Worm (Caenorhabditis elegans) whole organism, L2 larva: ENCODE measurements around the gene srh-138.

Experiments used
- C34F6.9 ChIP-seq: fragments of 150-350 bp; optimal IDR thresholded peaks from 2 replicates; lab custom pipeline; 2014; ENCODE audit warnings: missing biosample characterization, missing genetic modification characterization
- F13H6.1 ChIP-seq: sonication (generic microtip); optimal IDR thresholded peaks from 2 replicates; lab custom pipeline; 2016; ENCODE audit warnings: missing genetic modification characterization, missing compliant biosample characterization
- R02D3.7 ChIP-seq: fragments of 150-350 bp; optimal IDR thresholded peaks from 2 replicates; lab custom pipeline; 2014; ENCODE audit warnings: missing biosample characterization, missing genetic modification characterization
- ZK546.5 ChIP-seq: sonication (generic microtip); optimal IDR thresholded peaks from 2 replicates; lab custom pipeline; 2017; ENCODE audit warnings: missing biosample characterization, missing genetic modification characterization
- aly-2 ChIP-seq: fragments of 150-350 bp; optimal IDR thresholded peaks from 2 replicates; lab custom pipeline; 2014; ENCODE audit warnings: missing biosample characterization, missing genetic modification characterization
- ama-1 ChIP-seq: fragments of 150-350 bp; optimal IDR thresholded peaks from 2 replicates; lab custom pipeline; 2018; ENCODE audit warnings: inconsistent platforms
- blmp-1 ChIP-seq: sonication (generic microtip); optimal IDR thresholded peaks from 2 replicates; lab custom pipeline; 2017; ENCODE audit warnings: missing genetic modification characterization, mild to moderate bottlenecking, missing compliant biosample characterization, antibody characterized with exemption, moderate library complexity; ENCODE audit not compliant: insufficient read depth
- ceh-16 ChIP-seq: fragments of 150-350 bp; optimal IDR thresholded peaks from 2 replicates; lab custom pipeline; 2014; ENCODE audit warnings: missing biosample characterization, missing genetic modification characterization
- ceh-82 ChIP-seq: fragments of 150-350 bp; optimal IDR thresholded peaks from 2 replicates; lab custom pipeline; 2014; ENCODE audit warnings: missing biosample characterization, missing genetic modification characterization
- crh-2 ChIP-seq: sonication (generic microtip); optimal IDR thresholded peaks from 2 replicates; lab custom pipeline; 2017; ENCODE audit warnings: missing biosample characterization, missing genetic modification characterization
- dmd-4 ChIP-seq: sonication (generic microtip); optimal IDR thresholded peaks from 2 replicates; lab custom pipeline; 2017; ENCODE audit warnings: missing biosample characterization, missing genetic modification characterization
- egl-27 ChIP-seq: sonication (generic microtip); optimal IDR thresholded peaks from 3 replicates; lab custom pipeline; 2017; ENCODE audit warnings: missing biosample characterization, missing genetic modification reagents, missing genetic modification characterization
- elt-1 ChIP-seq: fragments of 150-350 bp; optimal IDR thresholded peaks from 2 replicates; lab custom pipeline; 2014; ENCODE audit warnings: missing biosample characterization, missing genetic modification characterization
- elt-3 ChIP-seq: sonication (generic microtip); optimal IDR thresholded peaks from 2 replicates; lab custom pipeline; 2017; ENCODE audit warnings: missing biosample characterization, missing genetic modification characterization
- fos-1 ChIP-seq: fragments of 150-350 bp; optimal IDR thresholded peaks from 2 replicates; lab custom pipeline; 2014; ENCODE audit warnings: missing biosample characterization, missing genetic modification characterization
- gmeb-1 ChIP-seq: fragments of 150-350 bp; optimal IDR thresholded peaks from 2 replicates; lab custom pipeline; 2014; ENCODE audit warnings: missing biosample characterization, missing genetic modification characterization
- lin-11 ChIP-seq: fragments of 150-350 bp; sonication (generic microtip); optimal IDR thresholded peaks from 2 replicates; lab custom pipeline; 2014; ENCODE audit warnings: missing biosample characterization, missing genetic modification characterization, inconsistent platforms, mixed read lengths
- lin-13 ChIP-seq: fragments of 150-350 bp; optimal IDR thresholded peaks from 2 replicates; lab custom pipeline; 2014; ENCODE audit warnings: missing biosample characterization, missing genetic modification reagents, missing genetic modification characterization
- lsy-2 ChIP-seq, 2 experiments: fragments of 150-350 bp in 1 of 2; sonication (generic microtip) in 1 of 2; optimal IDR thresholded peaks; 2 replicates each; lab custom pipeline; 2014 to 2017; ENCODE audit warnings: missing biosample characterization in 2 of 2, missing genetic modification characterization in 2 of 2
- mab-5 ChIP-seq: fragments of 150-350 bp; optimal IDR thresholded peaks from 2 replicates; lab custom pipeline; 2014; ENCODE audit warnings: missing biosample characterization, missing genetic modification characterization
- mbf-1 ChIP-seq: sonication (generic microtip); optimal IDR thresholded peaks from 2 replicates; lab custom pipeline; 2017; ENCODE audit warnings: missing biosample characterization, missing genetic modification characterization
- mdl-1 ChIP-seq, 2 experiments: fragments of 150-350 bp in 1 of 2; sonication (generic microtip) in 1 of 2; optimal IDR thresholded peaks; 2 replicates each; lab custom pipeline; 2017; ENCODE audit warnings: missing biosample characterization in 2 of 2, missing genetic modification characterization in 2 of 2
- nhr-10 ChIP-seq: sonication (generic microtip); optimal IDR thresholded peaks from 2 replicates; lab custom pipeline; 2017; ENCODE audit warnings: missing biosample characterization, missing genetic modification characterization
- nhr-11 ChIP-seq: fragments of 150-350 bp; optimal IDR thresholded peaks from 2 replicates; lab custom pipeline; 2014; ENCODE audit warnings: missing biosample characterization, missing genetic modification characterization
- nhr-129 ChIP-seq: fragments of 150-350 bp; optimal IDR thresholded peaks from 2 replicates; lab custom pipeline; 2014; ENCODE audit warnings: missing biosample characterization, missing genetic modification characterization
- nhr-21 ChIP-seq: fragments of 150-350 bp; optimal IDR thresholded peaks from 2 replicates; lab custom pipeline; 2014; ENCODE audit warnings: missing biosample characterization, missing genetic modification characterization
- nhr-23 ChIP-seq: fragments of 150-350 bp; optimal IDR thresholded peaks from 2 replicates; lab custom pipeline; 2014; ENCODE audit warnings: missing biosample characterization, missing genetic modification reagents, missing genetic modification characterization
- nhr-6 ChIP-seq: fragments of 150-350 bp; optimal IDR thresholded peaks from 2 replicates; lab custom pipeline; 2014; ENCODE audit warnings: missing biosample characterization, missing genetic modification characterization
- sem-4 ChIP-seq: fragments of 150-350 bp; optimal IDR thresholded peaks from 2 replicates; lab custom pipeline; 2014; ENCODE audit warnings: missing biosample characterization, missing genetic modification reagents, missing genetic modification characterization
- skn-1 ChIP-seq: sonication (generic microtip); optimal IDR thresholded peaks from 2 replicates; lab custom pipeline; 2017; ENCODE audit warnings: missing biosample characterization, missing genetic modification characterization
- sma-9 ChIP-seq, 2 experiments: fragments of 150-350 bp in 1 of 2; sonication (generic microtip) in 1 of 2; optimal IDR thresholded peaks; 2 replicates each; lab custom pipeline; 2014 to 2016; ENCODE audit warnings: missing genetic modification characterization in 2 of 2, mild to moderate bottlenecking in 1 of 2, missing biosample characterization in 1 of 2, missing compliant biosample characterization in 1 of 2, missing genetic modification reagents in 1 of 2, moderate library complexity in 1 of 2
- snpc-4 ChIP-seq: fragments of 150-350 bp; optimal IDR thresholded peaks from 2 replicates; lab custom pipeline; 2014; ENCODE audit warnings: missing biosample characterization, missing genetic modification characterization
- unc-39 ChIP-seq: fragments of 150-350 bp; optimal IDR thresholded peaks from 2 replicates; lab custom pipeline; 2014; ENCODE audit warnings: missing biosample characterization, missing genetic modification characterization
- unc-55 ChIP-seq: fragments of 150-350 bp; sonication (generic microtip); optimal IDR thresholded peaks from 3 replicates; lab custom pipeline; 2014; ENCODE audit warnings: missing biosample characterization, missing genetic modification reagents, missing genetic modification characterization
- unc-62 ChIP-seq: fragments of 150-350 bp; optimal IDR thresholded peaks from 2 replicates; lab custom pipeline; 2014; ENCODE audit warnings: missing biosample characterization, missing genetic modification reagents, missing genetic modification characterization
- zag-1 ChIP-seq: fragments of 150-350 bp; optimal IDR thresholded peaks from 2 replicates; lab custom pipeline; 2014; ENCODE audit warnings: missing biosample characterization, missing genetic modification characterization
- ztf-1 ChIP-seq: fragments of 200-800 bp; sonication (Bioruptor generic); conservative IDR thresholded peaks from 2 replicates; pipeline ENCODE4 v1.3.6; 2022; ENCODE audit warnings: missing genetic modification characterization, missing compliant biosample characterization
- ztf-11 ChIP-seq: sonication (generic microtip); optimal IDR thresholded peaks from 2 replicates; lab custom pipeline; 2017; ENCODE audit warnings: missing biosample characterization, missing genetic modification characterization
- ztf-4 ChIP-seq: fragments of 150-350 bp; optimal IDR thresholded peaks from 2 replicates; lab custom pipeline; 2014; ENCODE audit warnings: missing biosample characterization, missing genetic modification characterization

srh-138 gene

ce11 chrV:16503164-16503563 is 32.3 kb upstream of the srh-138 start, which contains the start of gene F36D3.14:
Gene F36D3.14 (minus strand): TSS chrV:16503264.
- TF ChIP-seq nhr-11 (no peak), gmeb-1 (no peak), skn-1 (tag; lab: Kevin White, UChicago) (no peak), lin-13 (GFP tag; lab: Kevin White, UChicago) (no peak), R02D3.7 (no peak), mdl-1 (tag; optimal IDR thresholded peaks at IDR 0.05; lab: Kevin White, UChicago) (no peak), zag-1 (tag; lab: Kevin White, UChicago) (no peak), mbf-1 (no peak), lsy-2 (tag; optimal IDR thresholded peaks at IDR 0.05; lab: Kevin White, UChicago) (no peak), unc-39 (tag; lab: Kevin White, UChicago) (no peak), blmp-1 (no peak), aly-2 (tag; lab: Kevin White, UChicago) (no peak), ZK546.5 (tag; lab: Kevin White, UChicago) (no peak), fos-1 (tag; lab: Kevin White, UChicago) (no peak), egl-27 (no peak), nhr-10 (tag; lab: Kevin White, UChicago) (no peak), dmd-4 (tag; lab: Kevin White, UChicago) (no peak)

ce11 chrV:16499006-16499405 is 28.2 kb upstream of the srh-138 start, which contains the start of gene F36D3.1:
Gene F36D3.1 (plus strand): TSS chrV:16499352.
- TF ChIP-seq C34F6.9 (tag; lab: Kevin White, UChicago), result peak; percentile 43
- TF ChIP-seq ztf-4 (tag; lab: Kevin White, UChicago), result no peak
- TF ChIP-seq lin-13 (GFP tag; lab: Kevin White, UChicago), result peak; percentile 56
- TF ChIP-seq fos-1 (tag; lab: Kevin White, UChicago), result peak; percentile 15
- TF ChIP-seq ztf-1 (GFP tag; lab: Robert Waterston, UW), result no peak
- TF ChIP-seq unc-55 (GFP tag; lab: Kevin White, UChicago), result peak; percentile 65
- TF ChIP-seq elt-3 (tag; lab: Kevin White, UChicago), result no peak
- TF ChIP-seq snpc-4 (tag; lab: Kevin White, UChicago), result peak; percentile 67
- TF ChIP-seq nhr-129 (tag; lab: Kevin White, UChicago), result peak; percentile 53
- peak; percentile 23 for TF ChIP-seq sem-4 (tag; lab: Kevin White, UChicago)
- peak; percentile 80 for TF ChIP-seq gmeb-1
- TF ChIP-seq crh-2 (tag; lab: Kevin White, UChicago), result peak; percentile 34
- TF ChIP-seq blmp-1, result no peak
- TF ChIP-seq lsy-2 (tag; optimal IDR thresholded peaks at IDR 0.05; lab: Kevin White, UChicago), result peak; percentile 29 to 73
- TF ChIP-seq ztf-11 (tag; lab: Kevin White, UChicago), result no peak

ce11 chrV:16497504-16497903 is 26.7 kb upstream of the srh-138 start, which contains the start of gene srh-136:
Gene srh-136 (minus strand): TSS chrV:16497596.
- no peak for TF ChIP-seq skn-1 (tag; lab: Kevin White, UChicago)
- TF ChIP-seq, all 48 proteins: peak for 0

ce11 chrV:16494359-16494758 is 23.5 kb upstream of the srh-138 start, which contains the start of gene comt-2:
Gene comt-2 (minus strand): TSS chrV:16494489.
- no peak for TF ChIP-seq ceh-16
- TF ChIP-seq fos-1 (tag; lab: Kevin White, UChicago), result peak; percentile 72
- no peak for TF ChIP-seq unc-62 (GFP tag; lab: Kevin White, UChicago)
- TF ChIP-seq sma-9 (GFP tag; optimal IDR thresholded peaks at IDR 0.05; lab: Kevin White, UChicago), result peak; percentile 60
- TF ChIP-seq sma-9 (tag; optimal IDR thresholded peaks at IDR 0.05; lab: Kevin White, UChicago), result no peak

- TF ChIP-seq lin-13 (GFP tag; lab: Kevin White, UChicago) (no peak), elt-1 (no peak), F13H6.1 (tag; lab: Kevin White, UChicago) (no peak), lin-11 (tag; lab: Kevin White, UChicago) (no peak), ama-1 (no peak), unc-62 (GFP tag; lab: Kevin White, UChicago) (no peak), ztf-1 (GFP tag; lab: Robert Waterston, UW) (no peak), nhr-23 (tag; lab: Kevin White, UChicago) (no peak), fos-1 (tag; lab: Kevin White, UChicago) (no peak), aly-2 (tag; lab: Kevin White, UChicago) (no peak), unc-39 (tag; lab: Kevin White, UChicago) (no peak), ceh-16 (no peak), skn-1 (tag; lab: Kevin White, UChicago) (no peak), ceh-82 (tag; lab: Kevin White, UChicago) (no peak), lsy-2 (tag; optimal IDR thresholded peaks at IDR 0.05; lab: Kevin White, UChicago) (no peak), nhr-21 (tag; lab: Kevin White, UChicago) (no peak), R02D3.7 (no peak), nhr-6 (tag; lab: Kevin White, UChicago) (no peak), mab-5 (tag; lab: Kevin White, UChicago) (no peak)
These were observed 17.4 kb upstream of the srh-138 start, which contains the start of gene sqst-4 for ce11 chrV:16488172-16488571. Gene sqst-4 (plus strand): TSS chrV:16488472.
